Worm (Caenorhabditis elegans) whole organism, L4/young adult: ENCODE results near the gene fbxb-107.

Experiments used
- W03F9.2 ChIP-seq: fragments of 150-350 bp; optimal IDR thresholded peaks from 2 replicates; lab custom pipeline; 2014; ENCODE audit warnings: missing biosample characterization, missing genetic modification characterization
- dao-5 ChIP-seq: sonication (generic microtip); optimal IDR thresholded peaks from 2 replicates; lab custom pipeline; 2016; ENCODE audit warnings: missing genotype, missing genetic modification characterization, moderate library complexity, missing compliant biosample characterization
- him-1 ChIP-seq: sonication (generic microtip); optimal IDR thresholded peaks from 2 replicates; lab custom pipeline; 2016; ENCODE audit warnings: missing genotype, missing genetic modification reagents, missing genetic modification characterization, missing compliant biosample characterization

Gene fbxb-107

ce11 chrII:2741405-2741804 lies 17.2 kb upstream of the fbxb-107 start:
- TF ChIP-seq W03F9.2 (tag; lab: Kevin White, UChicago) (no peak), him-1 (tag; lab: Kevin White, UChicago) (no peak), dao-5 (tag; lab: Kevin White, UChicago) (no peak)

DNA sequence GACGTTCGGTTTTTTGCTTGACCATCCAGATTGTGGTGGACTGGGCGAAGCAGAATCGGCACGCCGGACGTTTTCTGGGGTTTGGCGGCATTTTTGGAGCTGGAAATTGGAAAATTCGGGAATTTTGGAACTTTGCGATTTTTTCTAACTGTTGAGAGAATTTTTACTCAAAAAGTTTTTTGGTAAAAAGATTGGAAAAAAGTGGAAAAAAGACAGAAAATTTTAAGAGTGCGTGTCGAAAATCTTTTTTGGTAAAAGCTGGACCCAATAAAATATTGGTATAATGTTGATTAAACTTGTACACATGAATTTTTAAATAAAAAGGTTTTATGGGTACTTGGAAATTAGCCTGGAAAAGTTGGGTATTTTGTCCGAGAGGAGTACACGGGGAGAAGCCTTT lies 16.3 kb upstream of the fbxb-107 start, which contains the start of gene T05A8.7:
TSS of gene T05A8.7 (minus strand) at position 101 of the 400 bp plus-strand sequence.
- TF ChIP-seq him-1 (tag; lab: Kevin White, UChicago) (no peak), W03F9.2 (tag; lab: Kevin White, UChicago) (no peak), dao-5 (tag; lab: Kevin White, UChicago) (no peak)

DNA sequence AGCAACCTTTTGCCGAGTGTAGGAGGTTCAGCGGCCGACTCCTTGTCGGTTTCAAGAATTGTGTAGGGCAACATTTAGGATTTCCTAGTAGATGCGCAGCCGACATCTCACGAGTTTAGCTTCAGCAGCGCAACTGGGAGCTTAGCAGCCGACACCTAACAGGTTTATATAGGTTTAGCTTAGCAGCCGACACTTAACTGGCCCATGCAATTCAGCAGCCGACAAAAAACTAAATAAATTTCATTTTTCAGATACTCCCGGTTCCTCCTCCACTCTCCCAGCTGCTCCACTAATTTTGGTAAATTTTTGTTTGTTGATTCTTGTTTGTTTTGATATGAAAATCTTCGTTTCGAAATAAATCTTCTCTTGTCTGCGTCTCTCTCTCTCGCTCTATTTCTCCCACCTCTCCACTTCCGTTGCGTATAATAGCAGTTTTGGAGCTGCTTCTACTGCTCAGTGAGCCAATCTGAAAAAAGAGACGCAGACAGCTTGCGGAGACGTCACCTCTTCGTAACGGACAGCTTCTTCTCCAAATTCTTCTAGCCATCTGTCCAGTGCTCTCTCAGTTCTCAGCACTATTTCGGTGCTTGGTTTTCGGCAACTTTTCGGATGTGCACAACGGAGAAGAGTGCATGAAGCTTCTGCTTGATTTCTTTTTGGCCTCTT lies 10.5 kb upstream of the fbxb-107 start:
- TF ChIP-seq W03F9.2 (tag; lab: Kevin White, UChicago) (no peak), him-1 (tag; lab: Kevin White, UChicago) (peak; percentile 18)

DNA sequence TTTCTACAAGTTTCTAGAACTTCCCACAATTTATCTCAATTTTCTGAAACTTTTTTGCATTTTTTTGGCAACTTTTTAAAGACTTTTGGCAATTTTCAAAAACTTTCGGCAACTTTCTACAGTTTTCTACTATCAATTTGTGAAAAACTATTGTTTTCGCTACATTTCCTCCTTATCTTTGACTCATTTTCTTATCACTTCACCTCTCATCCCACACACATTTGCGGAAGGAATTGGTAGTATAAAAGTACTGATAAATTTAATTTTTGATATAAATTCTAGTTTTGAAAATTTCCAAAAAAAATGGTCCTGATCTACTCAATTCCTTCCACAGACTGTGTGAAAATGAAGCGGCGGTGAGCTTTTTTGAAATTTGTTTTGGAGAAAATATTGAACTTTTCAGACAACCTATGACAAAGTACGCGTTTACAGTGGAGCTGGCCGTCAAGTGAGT lies 8.9 kb upstream of the fbxb-107 start, which contains the start of gene F29A7.4:
TSS of gene F29A7.4 (plus strand) at position 404 of the 454 bp plus-strand sequence.
- TF ChIP-seq W03F9.2 (tag; lab: Kevin White, UChicago) (no peak), dao-5 (tag; lab: Kevin White, UChicago) (no peak), him-1 (tag; lab: Kevin White, UChicago) (no peak)

- TF ChIP-seq dao-5 (tag; lab: Kevin White, UChicago) (no peak), him-1 (tag; lab: Kevin White, UChicago) (no peak), W03F9.2 (tag; lab: Kevin White, UChicago) (no peak)
Measured at ce11 chrII:2751278-2751677, 7.3 kb upstream of the fbxb-107 start.

ce11 chrII:2752536-2752935 lies 6.0 kb upstream of the fbxb-107 start, which contains the start of gene F29A7.6:
F29A7.6 (minus strand) TSS chrII:2752611.
- TF ChIP-seq W03F9.2 (tag; lab: Kevin White, UChicago) (peak; percentile 76), dao-5 (tag; lab: Kevin White, UChicago) (no peak)

- TF ChIP-seq him-1 (tag; lab: Kevin White, UChicago) (no peak), W03F9.2 (tag; lab: Kevin White, UChicago) (no peak), dao-5 (tag; lab: Kevin White, UChicago) (no peak)
Measured at ce11 chrII:2752999-2753398, 5.6 kb upstream of the fbxb-107 start, which contains the start of gene F29A7.3. F29A7.3 (plus strand) TSS chrII:2753299.

ce11 chrII:2754595-2754994 lies 4.0 kb upstream of the fbxb-107 start:
- TF ChIP-seq W03F9.2 (tag; lab: Kevin White, UChicago) (no peak), him-1 (tag; lab: Kevin White, UChicago) (no peak), dao-5 (tag; lab: Kevin White, UChicago) (no peak)

- TF ChIP-seq W03F9.2 (tag; lab: Kevin White, UChicago) (no peak), dao-5 (tag; lab: Kevin White, UChicago) (no peak), him-1 (tag; lab: Kevin White, UChicago) (no peak)
Measured at ce11 chrII:2756351-2756750, 2.2 kb upstream of the fbxb-107 start.

ce11 chrII:2757954-2758353 lies 618 bp upstream of the fbxb-107 start, which contains the start of gene F29A7.8:
F29A7.8 (minus strand) TSS chrII:2758054.
- TF ChIP-seq him-1 (tag; lab: Kevin White, UChicago): no peak
- TF ChIP-seq dao-5 (tag; lab: Kevin White, UChicago): no peak
- no peak for TF ChIP-seq W03F9.2 (tag; lab: Kevin White, UChicago)

DNA sequence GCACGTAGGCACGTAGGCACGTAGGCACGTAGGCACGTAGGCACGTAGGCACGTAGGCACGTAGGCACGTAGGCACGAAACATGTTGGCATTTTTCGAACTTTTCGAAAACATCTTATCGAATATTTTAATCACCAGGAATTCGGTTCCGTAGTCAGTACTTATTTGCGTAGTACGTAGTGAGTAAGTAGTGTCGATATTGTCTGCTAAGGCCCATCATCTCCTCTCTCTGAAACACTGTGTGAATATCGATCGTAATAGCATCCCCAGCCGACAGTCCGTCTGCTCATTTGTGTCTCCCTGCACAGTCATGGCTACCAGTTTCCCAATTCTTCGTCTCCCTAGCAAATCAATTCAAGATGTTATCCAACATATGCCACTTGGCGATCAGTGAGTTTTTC lies 3.5 kb downstream of the fbxb-107 start, which contains the start of gene fbxb-106:
TSS of gene fbxb-106 (plus strand) at position 301 of the 400 bp plus-strand sequence.
- TF ChIP-seq him-1 (tag; lab: Kevin White, UChicago) (no peak), W03F9.2 (tag; lab: Kevin White, UChicago) (no peak)

DNA sequence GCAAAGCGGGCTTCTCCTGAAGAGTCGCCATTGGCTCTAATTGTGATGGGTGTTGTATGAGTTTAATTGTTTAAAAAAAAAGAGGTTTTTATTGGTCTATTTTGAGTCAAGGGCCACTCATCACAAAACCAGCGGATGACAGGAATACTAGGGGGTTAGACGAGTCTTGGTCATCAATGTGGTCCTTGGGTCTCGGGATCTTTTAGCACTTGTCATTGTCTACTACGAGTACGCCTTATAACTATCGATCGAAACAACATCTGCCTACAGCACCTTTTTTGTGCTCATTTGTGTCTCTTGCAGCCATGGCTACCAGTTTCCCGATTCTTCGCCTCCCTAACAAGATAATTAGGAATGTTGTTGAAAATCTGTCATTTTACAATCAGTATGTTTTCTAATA lies 6.1 kb downstream of the fbxb-107 start, which contains the start of gene fbxb-108:
TSS of gene fbxb-108 (plus strand) at position 301 of the 400 bp plus-strand sequence.
- TF ChIP-seq W03F9.2 (tag; lab: Kevin White, UChicago) (no peak), him-1 (tag; lab: Kevin White, UChicago) (no peak), dao-5 (tag; lab: Kevin White, UChicago) (no peak)

- TF ChIP-seq him-1 (tag; lab: Kevin White, UChicago) (no peak), dao-5 (tag; lab: Kevin White, UChicago) (no peak), W03F9.2 (tag; lab: Kevin White, UChicago) (no peak)
Measured at ce11 chrII:2766331-2766730, 7.8 kb downstream of the fbxb-107 start, which contains the start of gene F08D12.15. F08D12.15 (plus strand) TSS chrII:2766631.

- TF ChIP-seq him-1 (tag; lab: Kevin White, UChicago): no peak
- TF ChIP-seq W03F9.2 (tag; lab: Kevin White, UChicago): no peak
- TF ChIP-seq dao-5 (tag; lab: Kevin White, UChicago): no peak
Measured at ce11 chrII:2769021-2769420, 10.4 kb downstream of the fbxb-107 start, which contains the start of gene F08D12.7. F08D12.7 (minus strand) TSS chrII:2769121.
